Worm (Caenorhabditis elegans): ENCODE data around the gene syx-3.

Gene syx-3

ce11 chrX:5355253-5355652, 6.4 kb downstream of the syx-3 start:
- TF ChIP-seq zip-8 (tag; optimal IDR thresholded peaks at IDR 0.05) (no peak), nhr-28 (tag; optimal IDR thresholded peaks at IDR 0.05) (no peak), nhr-2 (tag; optimal IDR thresholded peaks at IDR 0.05) (no peak), nhr-237 (tag; optimal IDR thresholded peaks at IDR 0.05) (no peak), ceh-39 (tag; optimal IDR thresholded peaks at IDR 0.05) (no peak), bed-3 (GFP tag; optimal IDR thresholded peaks at IDR 0.05) (no peak), lin-13 (tag; optimal IDR thresholded peaks at IDR 0.05) (no peak), unc-39 (tag; optimal IDR thresholded peaks at IDR 0.05) (no peak), hlh-1 (tag; optimal IDR thresholded peaks at IDR 0.05) (no peak), unc-62 (GFP tag; optimal IDR thresholded peaks at IDR 0.05) (no peak), nhr-76 (tag; optimal IDR thresholded peaks at IDR 0.05) (no peak), mls-2 (tag; optimal IDR thresholded peaks at IDR 0.05) (no peak), lin-32 (GFP tag; optimal IDR thresholded peaks at IDR 0.05) (no peak), lsy-2 (tag; optimal IDR thresholded peaks at IDR 0.05) (no peak), ham-2 (GFP tag; optimal IDR thresholded peaks at IDR 0.05) (no peak), ztf-11 (tag; optimal IDR thresholded peaks at IDR 0.05) (no peak)

DNA sequence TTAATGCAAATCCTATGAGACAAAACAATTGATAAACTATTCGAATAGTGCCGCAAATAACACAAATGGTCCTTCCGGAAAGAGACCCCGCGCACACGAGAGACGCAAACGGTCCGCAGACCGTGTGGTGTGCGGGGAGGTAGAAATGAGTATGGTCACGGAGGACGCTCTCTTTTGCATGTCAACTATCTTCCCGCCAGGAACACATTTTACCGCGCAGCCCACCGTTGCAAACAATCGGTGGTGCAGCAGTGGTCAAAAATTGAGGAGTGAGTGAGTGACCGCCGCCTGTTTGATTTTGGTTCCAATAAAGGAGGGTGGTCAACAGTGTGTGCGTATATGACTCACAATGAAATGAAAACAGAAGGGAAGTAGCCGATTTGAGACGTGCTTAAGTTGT, 11.8 kb downstream of the syx-3 start:
- TF ChIP-seq ham-2 (GFP tag; optimal IDR thresholded peaks at IDR 0.05): peak; percentile 42
- TF ChIP-seq sptf-1 (tag; optimal IDR thresholded peaks at IDR 0.05): peak; percentile 11
- TF ChIP-seq ztf-11 (tag; optimal IDR thresholded peaks at IDR 0.05): peak; percentile 17
- TF ChIP-seq nhr-12 (tag; optimal IDR thresholded peaks at IDR 0.05): no peak
- peak; percentile 30 for TF ChIP-seq nhr-2 (tag; optimal IDR thresholded peaks at IDR 0.05)
- TF ChIP-seq drap-1 (GFP tag; optimal IDR thresholded peaks at IDR 0.05): no peak
- TF ChIP-seq blmp-1 (tag; optimal IDR thresholded peaks at IDR 0.05): no peak
- TF ChIP-seq cnd-1 (tag; optimal IDR thresholded peaks at IDR 0.05): peak; percentile 38
- TF ChIP-seq pha-4 (tag; optimal IDR thresholded peaks at IDR 0.05): peak; percentile 54

DNA sequence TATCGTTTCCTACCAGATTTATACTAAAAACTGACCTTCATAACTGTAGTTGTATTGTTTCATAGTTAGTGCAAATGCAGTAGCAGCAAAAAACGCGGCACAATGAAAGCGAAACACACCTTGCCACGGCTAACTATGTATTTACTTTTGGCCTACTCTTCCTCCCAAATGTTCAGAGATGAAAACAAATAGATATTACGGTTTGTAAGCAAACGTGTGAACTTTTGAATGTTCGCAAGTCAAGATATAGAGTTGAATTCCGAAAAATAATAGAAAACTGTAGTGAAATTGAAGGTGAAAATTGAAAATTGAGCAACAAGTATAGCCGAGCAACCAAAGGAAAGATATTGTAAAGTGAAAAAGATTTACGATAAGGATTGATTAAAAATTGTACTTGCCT, 15.3 kb downstream of the syx-3 start, which contains the start of gene chtl-1:
chtl-1 (minus strand) TSS at position 101 of the 400 bp plus-strand sequence.
- no peak for TF ChIP-seq sptf-1 (tag; optimal IDR thresholded peaks at IDR 0.05)
- TF ChIP-seq ces-1 (GFP tag; optimal IDR thresholded peaks at IDR 0.05): no peak
- TF ChIP-seq mls-2 (tag; optimal IDR thresholded peaks at IDR 0.05): no peak
- TF ChIP-seq pha-4 (tag; optimal IDR thresholded peaks at IDR 0.05): no peak

ce11 chrX:5365437-5365836, 16.5 kb downstream of the syx-3 start, which contains the start of gene F35C8.5:
TSS of gene F35C8.5 (plus strand) at chrX:5365813.
- no peak for TF ChIP-seq cnd-1 (tag; optimal IDR thresholded peaks at IDR 0.05)
- no peak for TF ChIP-seq mep-1 (tag; optimal IDR thresholded peaks at IDR 0.05)
- TF ChIP-seq nhr-28 (tag; optimal IDR thresholded peaks at IDR 0.05): no peak
- TF ChIP-seq lin-13 (tag; optimal IDR thresholded peaks at IDR 0.05): no peak
- TF ChIP-seq sem-2 (GFP tag; optimal IDR thresholded peaks at IDR 0.05): no peak
- no peak for TF ChIP-seq ceh-43 (GFP tag; optimal IDR thresholded peaks at IDR 0.05)
- no peak for TF ChIP-seq lsy-2 (tag; optimal IDR thresholded peaks at IDR 0.05)
- no peak for TF ChIP-seq ztf-11 (tag; optimal IDR thresholded peaks at IDR 0.05)
- TF ChIP-seq mab-5 (tag; optimal IDR thresholded peaks at IDR 0.05): no peak
- TF ChIP-seq unc-62 (GFP tag; optimal IDR thresholded peaks at IDR 0.05): no peak
- no peak for TF ChIP-seq ces-1 (GFP tag; optimal IDR thresholded peaks at IDR 0.05)
- no peak for TF ChIP-seq ham-2 (GFP tag; optimal IDR thresholded peaks at IDR 0.05)
- TF ChIP-seq nhr-237 (tag; optimal IDR thresholded peaks at IDR 0.05): no peak
- TF ChIP-seq lin-32 (GFP tag; optimal IDR thresholded peaks at IDR 0.05): no peak
- TF ChIP-seq flh-1 (GFP tag; optimal IDR thresholded peaks at IDR 0.05): no peak
- TF ChIP-seq nhr-12 (tag; optimal IDR thresholded peaks at IDR 0.05): no peak
- TF ChIP-seq elt-1 (tag; optimal IDR thresholded peaks at IDR 0.05; ENCODE audit: borderline replicate concordance, insufficient read depth): no peak

DNA sequence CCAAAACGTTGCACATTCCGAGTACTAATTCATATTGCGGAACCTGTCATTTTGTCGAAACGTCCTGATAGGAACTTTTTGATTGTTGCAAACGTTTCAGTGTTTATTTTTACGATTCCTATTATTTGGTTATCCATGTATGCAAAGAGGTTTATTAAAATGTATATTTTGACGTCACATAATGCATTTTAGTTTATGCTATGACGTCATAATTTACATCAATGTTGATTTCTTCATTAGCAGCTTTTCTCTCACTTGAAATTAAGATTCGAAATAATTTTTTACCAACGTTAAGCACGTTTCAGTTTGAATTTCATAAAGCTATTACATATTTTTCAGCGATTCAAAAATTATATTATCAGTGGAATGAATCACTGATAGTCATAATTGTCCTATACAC, 17.7 kb downstream of the syx-3 start:
- TF ChIP-seq elt-3 (tag; optimal IDR thresholded peaks at IDR 0.05) (no peak), blmp-1 (tag; optimal IDR thresholded peaks at IDR 0.05) (no peak), ham-2 (GFP tag; optimal IDR thresholded peaks at IDR 0.05) (no peak), cnd-1 (tag; optimal IDR thresholded peaks at IDR 0.05) (no peak), tbx-8 (GFP tag; optimal IDR thresholded peaks at IDR 0.05) (no peak), hlh-1 (tag; optimal IDR thresholded peaks at IDR 0.05) (no peak), zip-8 (tag; optimal IDR thresholded peaks at IDR 0.05) (peak; percentile 98), nhr-12 (tag; optimal IDR thresholded peaks at IDR 0.05) (no peak), lsy-2 (tag; optimal IDR thresholded peaks at IDR 0.05) (no peak)
